Fruit fly (Drosophila melanogaster) whole organism, embryonic: ENCODE results near the gene CG10996.
A peak's percentile ranks its signal among the peaks of the same experiment; 100 is the strongest.

ENCODE experiments used
- Abd-B ChIP-seq: fragments of 200-800 bp; sonication (Bioruptor generic); optimal IDR thresholded peaks from 2 replicates; lab custom pipeline; 2018; ENCODE audit warnings: missing biosample characterization, mild to moderate bottlenecking, missing genetic modification characterization, moderate library complexity
- Blimp-1 ChIP-seq: fragments of 200-800 bp; sonication (Bioruptor generic); optimal IDR thresholded peaks from 3 replicates; lab custom pipeline; 2018; ENCODE audit warnings: missing biosample characterization, missing genetic modification characterization, mild to moderate bottlenecking, moderate library complexity, missing genetic modification reagents
- CG10209 ChIP-seq: fragments of 200-800 bp; sonication (Bioruptor generic); optimal IDR thresholded peaks from 3 replicates; lab custom pipeline; 2017; ENCODE audit warnings: missing biosample characterization, mild to moderate bottlenecking, missing genetic modification characterization, missing genetic modification reagents
- CG10321 ChIP-seq: fragments of 200-800 bp; sonication (Bioruptor generic); IDR thresholded peaks from 2 replicates; pipeline ENCODE4 v1.3.6; 2022; ENCODE audit warnings: missing biosample characterization, missing genetic modification characterization
- CG10462 ChIP-seq: fragments of 200-800 bp; sonication (Bioruptor generic); optimal IDR thresholded peaks from 2 replicates; lab custom pipeline; 2016; ENCODE audit warnings: missing biosample characterization, missing genetic modification characterization
- CG11504 ChIP-seq: fragments of 200-800 bp; sonication (Bioruptor generic); optimal IDR thresholded peaks from 3 replicates; lab custom pipeline; 2019; ENCODE audit warnings: missing biosample characterization, mild to moderate bottlenecking, missing genetic modification characterization, moderate library complexity
- CG13296 ChIP-seq: fragments of 200-800 bp; sonication (Bioruptor generic); optimal IDR thresholded peaks from 3 replicates; lab custom pipeline; 2018; ENCODE audit warnings: missing biosample characterization, mild to moderate bottlenecking, missing genetic modification characterization
- CG13424 ChIP-seq: fragments of 200-800 bp; sonication (Bioruptor generic); optimal IDR thresholded peaks from 2 replicates; lab custom pipeline; 2019; ENCODE audit warnings: missing biosample characterization, mild to moderate bottlenecking, missing genetic modification characterization, moderate library complexity
- CG13894 ChIP-seq: fragments of 200-800 bp; sonication (Bioruptor generic); optimal IDR thresholded peaks from 3 replicates; lab custom pipeline; 2018; ENCODE audit warnings: missing biosample characterization, mild to moderate bottlenecking, missing genetic modification characterization, moderate library complexity
- CG14441 ChIP-seq: fragments of 200-800 bp; sonication (Bioruptor generic); IDR thresholded peaks from 2 replicates; pipeline ENCODE4 v1.3.6; 2022; ENCODE audit warnings: missing biosample characterization, missing genetic modification characterization
- CG14860 ChIP-seq: fragments of 200-800 bp; sonication (Bioruptor generic); IDR thresholded peaks from 3 replicates; pipeline ENCODE4 v1.3.6; 2022; ENCODE audit warnings: missing biosample characterization, missing genetic modification characterization; ENCODE audit not compliant: partially characterized antibody
- CG17359 ChIP-seq: fragments of 200-800 bp; sonication (Bioruptor generic); optimal IDR thresholded peaks from 3 replicates; lab custom pipeline; 2018; ENCODE audit warnings: missing biosample characterization, mild to moderate bottlenecking, missing genetic modification characterization, moderate library complexity
- CG18011 ChIP-seq: fragments of 200-800 bp; sonication (Bioruptor generic); optimal IDR thresholded peaks from 2 replicates; lab custom pipeline; 2017; ENCODE audit warnings: missing biosample characterization, missing genetic modification characterization, mild to moderate bottlenecking, moderate library complexity, missing genotype
- CG2678 ChIP-seq: fragments of 200-800 bp; sonication (Bioruptor generic); optimal IDR thresholded peaks from 3 replicates; lab custom pipeline; 2019; ENCODE audit warnings: missing biosample characterization, mild to moderate bottlenecking, missing genetic modification characterization, moderate library complexity
- CG2889 ChIP-seq: fragments of 200-800 bp; sonication (Bioruptor generic); IDR thresholded peaks from 3 replicates; pipeline ENCODE4 v1.3.6; 2022; ENCODE audit warnings: missing biosample characterization, missing genetic modification characterization
- CG5953 ChIP-seq: fragments of 200-800 bp; sonication (Bioruptor generic); IDR thresholded peaks from 2 replicates; pipeline ENCODE4 v1.3.6; 2022; ENCODE audit warnings: missing biosample characterization, missing genetic modification characterization
- CG6765 ChIP-seq: fragments of 200-800 bp; sonication (Bioruptor generic); optimal IDR thresholded peaks from 3 replicates; lab custom pipeline; 2017; ENCODE audit warnings: missing biosample characterization, mild to moderate bottlenecking, missing genetic modification characterization
- CG6791 ChIP-seq: fragments of 200-800 bp; sonication (Bioruptor generic); IDR thresholded peaks from 3 replicates; pipeline ENCODE4 v1.3.6; 2022; ENCODE audit warnings: missing biosample characterization, missing genetic modification characterization; ENCODE audit not compliant: partially characterized antibody
- CG7556 ChIP-seq: fragments of 200-800 bp; sonication (Bioruptor generic); optimal IDR thresholded peaks from 2 replicates; lab custom pipeline; 2017; ENCODE audit warnings: missing biosample characterization, mild to moderate bottlenecking, missing genetic modification characterization
- CG7745 ChIP-seq: fragments of 200-800 bp; sonication (Bioruptor generic); optimal IDR thresholded peaks from 2 replicates; lab custom pipeline; 2018; ENCODE audit warnings: missing biosample characterization, mild to moderate bottlenecking, missing genetic modification characterization, moderate library complexity
- CG7786 ChIP-seq: fragments of 200-800 bp; sonication (Bioruptor generic); optimal IDR thresholded peaks from 2 replicates; lab custom pipeline; 2016; ENCODE audit warnings: missing biosample characterization, missing genetic modification characterization
- CG8089 ChIP-seq: fragments of 200-800 bp; sonication (Bioruptor generic); optimal IDR thresholded peaks from 3 replicates; lab custom pipeline; 2016; ENCODE audit warnings: missing biosample characterization, missing genetic modification characterization
- CHES-1-like ChIP-seq: fragments of 200-800 bp; sonication (Bioruptor generic); optimal IDR thresholded peaks from 2 replicates; lab custom pipeline; 2016; ENCODE audit warnings: missing biosample characterization, missing genetic modification characterization
- CrebB ChIP-seq: fragments of 200-800 bp; sonication (Bioruptor generic); optimal IDR thresholded peaks from 3 replicates; lab custom pipeline; 2018; ENCODE audit warnings: missing biosample characterization, mild to moderate bottlenecking, missing genetic modification characterization
- E2f1 ChIP-seq: fragments of 200-800 bp; sonication (Bioruptor generic); IDR thresholded peaks from 2 replicates; pipeline ENCODE4 v1.3.6; 2022; ENCODE audit warnings: missing biosample characterization, missing genetic modification characterization
- Hr3 ChIP-seq: fragments of 200-800 bp; sonication (Bioruptor generic); optimal IDR thresholded peaks from 3 replicates; lab custom pipeline; 2016; ENCODE audit warnings: missing biosample characterization, missing genetic modification characterization
- MESR4 ChIP-seq: fragments of 200-800 bp; sonication (Bioruptor generic); optimal IDR thresholded peaks from 2 replicates; lab custom pipeline; 2018; ENCODE audit warnings: missing biosample characterization, mild to moderate bottlenecking, missing genetic modification characterization, moderate library complexity
- PHDP ChIP-seq: fragments of 200-800 bp; sonication (Bioruptor generic); optimal IDR thresholded peaks from 3 replicates; lab custom pipeline; 2018; ENCODE audit warnings: missing biosample characterization, mild to moderate bottlenecking, missing genetic modification characterization, moderate library complexity
- Scr ChIP-seq: fragments of 200-800 bp; sonication (Bioruptor generic); IDR thresholded peaks from 2 replicates; pipeline ENCODE4 v1.3.6; 2022; ENCODE audit warnings: missing biosample characterization, missing genetic modification characterization; ENCODE audit not compliant: partially characterized antibody
- Usf ChIP-seq: fragments of 200-800 bp; sonication (Bioruptor generic); optimal IDR thresholded peaks from 2 replicates; lab custom pipeline; 2017; ENCODE audit warnings: missing genotype, missing biosample characterization, missing genetic modification characterization
- YL-1 ChIP-seq: fragments of 200-800 bp; sonication (Bioruptor generic); optimal IDR thresholded peaks from 3 replicates; lab custom pipeline; 2017; ENCODE audit warnings: missing biosample characterization, mild to moderate bottlenecking, missing genetic modification characterization
- bigmax ChIP-seq: fragments of 200-800 bp; sonication (Bioruptor generic); optimal IDR thresholded peaks from 2 replicates; lab custom pipeline; 2018; ENCODE audit warnings: missing biosample characterization, mild to moderate bottlenecking, missing genetic modification characterization
- dpn ChIP-seq, 2 experiments: fragments of 200-800 bp; sonication (Bioruptor generic); optimal IDR thresholded peaks; 3 replicates each; lab custom pipeline; 2016; ENCODE audit warnings: missing biosample characterization in 2 of 2, missing genetic modification characterization in 2 of 2
- en ChIP-seq: fragments of 200-800 bp; sonication (Bioruptor generic); optimal IDR thresholded peaks from 2 replicates; lab custom pipeline; 2016; ENCODE audit warnings: missing biosample characterization, missing genetic modification characterization
- gce ChIP-seq: fragments of 200-800 bp; sonication (Bioruptor generic); IDR thresholded peaks from 3 replicates; pipeline ENCODE4 v1.3.6; 2022; ENCODE audit warnings: missing biosample characterization, missing genetic modification characterization
- gro ChIP-seq: fragments of 200-800 bp; sonication (Bioruptor generic); optimal IDR thresholded peaks from 2 replicates; lab custom pipeline; 2016; ENCODE audit warnings: missing biosample characterization, missing genetic modification characterization
- kni ChIP-seq: fragments of 200-800 bp; sonication (Bioruptor generic); optimal IDR thresholded peaks from 3 replicates; lab custom pipeline; 2017; ENCODE audit warnings: mild to moderate bottlenecking, missing biosample characterization, missing genetic modification reagents, missing genetic modification characterization
- lola ChIP-seq, 3 experiments: fragments of >200 bp in 2 of 3; fragments of 200-800 bp in 1 of 3; sonication (Bioruptor generic) in 1 of 3; optimal IDR thresholded peaks; 2 replicates each; lab custom pipeline; 2017 to 2019; ENCODE audit warnings: missing biosample characterization in 3 of 3, missing genetic modification characterization in 3 of 3, mild to moderate bottlenecking in 1 of 3, moderate library complexity in 1 of 3
- nerfin-1 ChIP-seq: fragments of 200-800 bp; sonication (Bioruptor generic); optimal IDR thresholded peaks from 3 replicates; lab custom pipeline; 2019; ENCODE audit warnings: missing biosample characterization, mild to moderate bottlenecking, missing genetic modification characterization, moderate library complexity
- oc ChIP-seq: fragments of 200-800 bp; sonication (Bioruptor generic); optimal IDR thresholded peaks from 2 replicates; lab custom pipeline; 2018; ENCODE audit warnings: missing biosample characterization, mild to moderate bottlenecking, missing genetic modification characterization, moderate library complexity
- onecut ChIP-seq: fragments of 200-800 bp; sonication (Bioruptor generic); IDR thresholded peaks from 2 replicates; pipeline ENCODE4 v1.3.6; 2022; ENCODE audit warnings: missing biosample characterization, missing genetic modification characterization
- phol ChIP-seq: fragments of 200-800 bp; sonication (Bioruptor generic); optimal IDR thresholded peaks from 3 replicates; lab custom pipeline; 2018; ENCODE audit warnings: missing biosample characterization, mild to moderate bottlenecking, missing genetic modification characterization, moderate library complexity
- pita ChIP-seq: fragments of 200-800 bp; sonication (Bioruptor generic); optimal IDR thresholded peaks from 2 replicates; lab custom pipeline; 2017; ENCODE audit warnings: missing biosample characterization, mild to moderate bottlenecking, missing genetic modification characterization
- pzg ChIP-seq: fragments of 200-800 bp; sonication (Bioruptor generic); optimal IDR thresholded peaks from 3 replicates; lab custom pipeline; 2018; ENCODE audit warnings: missing biosample characterization, mild to moderate bottlenecking, missing genetic modification characterization, moderate library complexity
- slbo ChIP-seq: fragments of 200-800 bp; sonication (Bioruptor generic); IDR thresholded peaks from 2 replicates; pipeline ENCODE4 v1.3.6; 2022; ENCODE audit warnings: missing biosample characterization, missing genetic modification characterization
- slou ChIP-seq: fragments of 200-800 bp; sonication (Bioruptor generic); optimal IDR thresholded peaks from 3 replicates; lab custom pipeline; 2016; ENCODE audit warnings: missing biosample characterization, missing genetic modification characterization
- tgo ChIP-seq: fragments of 200-800 bp; sonication (Bioruptor generic); IDR thresholded peaks from 3 replicates; pipeline ENCODE4 v1.3.6; 2022; ENCODE audit warnings: missing biosample characterization, missing genetic modification characterization
- vnd ChIP-seq: fragments of 200-800 bp; sonication (Bioruptor generic); IDR thresholded peaks from 3 replicates; pipeline ENCODE4 v1.3.6; 2022; ENCODE audit warnings: missing biosample characterization, missing genetic modification characterization; ENCODE audit not compliant: partially characterized antibody
- wek ChIP-seq: fragments of 200-800 bp; sonication (Bioruptor generic); optimal IDR thresholded peaks from 3 replicates; lab custom pipeline; 2018; ENCODE audit warnings: missing biosample characterization, mild to moderate bottlenecking, missing genetic modification characterization, moderate library complexity

Gene CG10996

DNA sequence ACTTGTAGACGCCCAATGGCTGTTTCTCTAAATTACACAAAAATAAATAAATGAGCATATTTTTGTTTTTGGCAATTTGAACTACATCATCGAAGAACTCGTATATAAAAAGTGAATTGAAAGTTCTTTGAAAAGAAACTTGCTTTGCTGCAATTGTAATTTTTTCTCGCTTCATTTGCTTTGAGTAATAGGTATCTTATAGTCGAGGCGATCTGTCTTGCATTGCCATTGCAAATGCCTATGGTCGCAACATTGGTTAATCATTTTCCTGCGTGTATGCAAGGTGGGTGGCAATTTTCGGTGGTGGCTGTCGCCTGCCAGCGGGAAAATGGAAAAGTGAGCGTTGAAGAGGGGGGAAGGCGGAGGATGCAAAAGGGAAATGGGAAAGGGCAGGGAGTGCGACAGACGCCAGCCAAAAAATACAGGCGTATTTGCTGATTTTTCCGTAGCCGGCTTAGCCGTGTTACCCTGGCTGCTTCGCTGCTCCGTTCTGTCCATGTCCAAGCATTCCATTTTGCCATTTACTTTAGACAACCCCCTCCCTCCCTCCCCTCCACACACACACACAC, 10.1 kb downstream of the CG10996 start (continued):
- TF ChIP-seq bigmax (GFP tag; lab: Kevin White, UChicago) (no peak), CG17359 (tag; lab: Kevin White, UChicago) (no peak), CG7745 (no peak), CG13296 (GFP tag; lab: Kevin White, UChicago) (no peak), E2f1 (GFP tag; lab: Robert Waterston, UW) (no peak), CG2889 (no peak), Abd-B (no peak), CG8089 (no peak), CG10321 (GFP tag; lab: Robert Waterston, UW) (no peak), CG14860 (GFP tag; lab: Robert Waterston, UW) (peak; percentile 47; the same call in 2 of the 3 replicates), CG10462 (GFP tag; lab: Kevin White, UChicago) (no peak), CG7556 (GFP tag; lab: Kevin White, UChicago) (no peak), CG10209 (GFP tag; lab: Kevin White, UChicago) (no peak), CG7786 (GFP tag; lab: Kevin White, UChicago) (no peak), Blimp-1 (GFP tag; lab: Kevin White, UChicago) (no peak), slbo (GFP tag; lab: Robert Waterston, UW) (no peak), CG5953 (no peak), en (GFP tag; lab: Kevin White, UChicago) (no peak), Usf (no peak), slou (GFP tag; lab: Kevin White, UChicago) (no peak), MESR4 (GFP tag; lab: Kevin White, UChicago) (no peak), lola (GFP tag; optimal IDR thresholded peaks at IDR 0.05; lab: Kevin White, UChicago) (peak in 1 of 3 experiments; percentile 10), phol (tag; lab: Kevin White, UChicago) (peak; percentile 24), kni (GFP tag; lab: Kevin White, UChicago) (peak; percentile 16), CG6791 (peak; percentile 74), onecut (GFP tag; lab: Robert Waterston, UW) (0 out of 2 replicates have a peak, but pooled peaks have one; percentile 4), oc (no peak), nerfin-1 (tag; lab: Kevin White, UChicago) (peak; percentile 88), CG6765 (GFP tag; lab: Kevin White, UChicago) (no peak), PHDP (tag; lab: Kevin White, UChicago) (no peak), Scr (no peak), CG14441 (GFP tag; lab: Robert Waterston, UW) (no peak), gro (no peak), vnd (GFP tag; lab: Robert Waterston, UW) (no peak), pita (GFP tag; lab: Kevin White, UChicago) (no peak), Hr3 (GFP tag; lab: Kevin White, UChicago) (no peak), YL-1 (GFP tag; lab: Kevin White, UChicago) (no peak), CG13424 (tag; lab: Kevin White, UChicago) (no peak), CG11504 (tag; lab: Kevin White, UChicago) (peak; percentile 36), wek (GFP tag; lab: Kevin White, UChicago) (no peak), CrebB (tag; lab: Kevin White, UChicago) (no peak), CHES-1-like (no peak), CG13894 (tag; lab: Kevin White, UChicago) (no peak), pzg (no peak), CG2678 (tag; lab: Kevin White, UChicago) (peak; percentile 31), tgo (GFP tag; lab: Robert Waterston, UW) (no peak), CG18011 (GFP tag; lab: Kevin White, UChicago) (no peak), dpn (GFP tag; optimal IDR thresholded peaks at IDR 0.05; lab: Kevin White, UChicago) (no peak), gce (no peak)
